Fruit fly (Drosophila melanogaster) whole organism, adult: ENCODE measurements around the gene RpL34a.

ENCODE experiments used
- CG11617 ChIP-seq: fragments of 200-800 bp; sonication (Bioruptor generic); optimal IDR thresholded peaks from 2 replicates; lab custom pipeline; 2017; ENCODE audit warnings: mild to moderate bottlenecking, missing biosample characterization, missing genetic modification reagents, missing genetic modification characterization
- CG12768 ChIP-seq: fragments of 200-800 bp; sonication (Bioruptor generic); optimal IDR thresholded peaks from 2 replicates; lab custom pipeline; 2017; ENCODE audit warnings: missing biosample characterization, missing genetic modification characterization, mild to moderate bottlenecking, moderate library complexity, missing genetic modification reagents
- CG14711 ChIP-seq: fragments of 200-800 bp; sonication (Bioruptor generic); optimal IDR thresholded peaks from 2 replicates; lab custom pipeline; 2018; ENCODE audit warnings: missing biosample characterization, mild to moderate bottlenecking, missing genetic modification characterization, moderate library complexity
- CG1620 ChIP-seq: fragments of 200-800 bp; sonication (Bioruptor generic); optimal IDR thresholded peaks from 2 replicates; lab custom pipeline; 2016; ENCODE audit warnings: missing biosample characterization, missing genetic modification characterization
- CG33017 ChIP-seq: fragments of 200-800 bp; sonication (Bioruptor generic); optimal IDR thresholded peaks from 2 replicates; lab custom pipeline; 2018; ENCODE audit warnings: missing biosample characterization, mild to moderate bottlenecking, missing genetic modification characterization, moderate library complexity
- CG5204 ChIP-seq: fragments of 200-800 bp; sonication (Bioruptor generic); optimal IDR thresholded peaks from 2 replicates; lab custom pipeline; 2016; ENCODE audit warnings: missing biosample characterization, missing genetic modification characterization
- CG7045 ChIP-seq: fragments of 200-800 bp; sonication (Bioruptor generic); optimal IDR thresholded peaks from 2 replicates; lab custom pipeline; 2017; ENCODE audit warnings: missing biosample characterization, mild to moderate bottlenecking, missing genetic modification characterization
- CG7101 ChIP-seq: fragments of 200-800 bp; sonication (Bioruptor generic); optimal IDR thresholded peaks from 2 replicates; lab custom pipeline; 2018; ENCODE audit warnings: missing biosample characterization, mild to moderate bottlenecking, missing genetic modification characterization, moderate library complexity
- Clk ChIP-seq: fragments of 200-800 bp; sonication (Bioruptor generic); optimal IDR thresholded peaks from 2 replicates; lab custom pipeline; 2017; ENCODE audit warnings: missing biosample characterization, missing genetic modification characterization
- Crg-1 ChIP-seq: fragments of 200-800 bp; sonication (Bioruptor generic); optimal IDR thresholded peaks from 2 replicates; lab custom pipeline; 2016; ENCODE audit warnings: missing biosample characterization, missing genetic modification characterization
- Hr96 ChIP-seq: fragments of 200-800 bp; sonication (Bioruptor generic); optimal IDR thresholded peaks from 2 replicates; lab custom pipeline; 2016; ENCODE audit warnings: missing biosample characterization, missing genetic modification characterization
- Mnt ChIP-seq: fragments of 200-800 bp; sonication (Bioruptor generic); optimal IDR thresholded peaks from 2 replicates; lab custom pipeline; 2016; ENCODE audit warnings: missing biosample characterization, mild to moderate bottlenecking, missing genetic modification characterization
- bab1 ChIP-seq: fragments of 200-800 bp; sonication (Bioruptor generic); optimal IDR thresholded peaks from 3 replicates; lab custom pipeline; 2019; ENCODE audit warnings: missing biosample characterization, mild to moderate bottlenecking, missing genetic modification characterization, moderate library complexity
- cic ChIP-seq: fragments of 200-800 bp; sonication (Bioruptor generic); optimal IDR thresholded peaks from 2 replicates; lab custom pipeline; 2017; ENCODE audit warnings: missing biosample characterization, mild to moderate bottlenecking, missing genetic modification characterization, moderate library complexity
- cnc ChIP-seq, 2 experiments: fragments of >200 bp; optimal IDR thresholded peaks; 2 replicates each; lab custom pipeline; 2017
- kay ChIP-seq: fragments of 200-800 bp; sonication (Bioruptor generic); peaks from one replicate; lab custom pipeline; 2016; ENCODE audit warnings: missing biosample characterization, missing genetic modification characterization, borderline replicate concordance
- ovo ChIP-seq: fragments of 200-800 bp; sonication (Bioruptor generic); optimal IDR thresholded peaks from 2 replicates; lab custom pipeline; 2016; ENCODE audit warnings: missing biosample characterization, missing genetic modification characterization
- pad ChIP-seq: fragments of 200-800 bp; sonication (Bioruptor generic); optimal IDR thresholded peaks from 3 replicates; lab custom pipeline; 2017; ENCODE audit warnings: missing biosample characterization, missing genetic modification characterization, mild to moderate bottlenecking, moderate library complexity, missing genetic modification reagents
- tj ChIP-seq: fragments of 200-800 bp; sonication (Bioruptor generic); optimal IDR thresholded peaks from 3 replicates; lab custom pipeline; 2017; ENCODE audit warnings: missing biosample characterization, mild to moderate bottlenecking, missing genetic modification characterization, moderate library complexity
- toe ChIP-seq: fragments of 200-800 bp; sonication (Bioruptor generic); optimal IDR thresholded peaks from 2 replicates; lab custom pipeline; 2016; ENCODE audit warnings: missing biosample characterization, missing genetic modification characterization

The RpL34a gene

dm6 chr3R:26012288-26012687 is 46.8 kb downstream of the RpL34a start:
- TF ChIP-seq CG7101 (tag; lab: Kevin White, UChicago): no peak
- no peak for TF ChIP-seq ovo
- TF ChIP-seq CG11617 (GFP tag; lab: Kevin White, UChicago): no peak
- no peak for TF ChIP-seq CG7045
- TF ChIP-seq CG5204: no peak
- no peak for TF ChIP-seq Clk (GFP tag; lab: Kevin White, UChicago)
- TF ChIP-seq bab1: no peak
- no peak for TF ChIP-seq CG12768
- no peak for TF ChIP-seq CG33017 (tag; lab: Kevin White, UChicago)
- TF ChIP-seq Hr96 (GFP tag; lab: Kevin White, UChicago): no peak
- no peak for TF ChIP-seq pad (GFP tag; lab: Kevin White, UChicago)
- TF ChIP-seq cic (GFP tag; lab: Kevin White, UChicago): no peak
- no peak for TF ChIP-seq cnc (optimal IDR thresholded peaks at IDR 0.05; lab: Kevin White, UChicago)
- no peak for TF ChIP-seq CG14711 (tag; lab: Kevin White, UChicago)
- TF ChIP-seq kay (GFP tag; lab: Kevin White, UChicago): no peak
- TF ChIP-seq toe (GFP tag; lab: Kevin White, UChicago): no peak
- no peak for TF ChIP-seq CG1620

dm6 chr3R:26011542-26011941 is 47.5 kb downstream of the RpL34a start:
- TF ChIP-seq CG5204: no peak
- TF ChIP-seq toe (GFP tag; lab: Kevin White, UChicago): no peak
- TF ChIP-seq CG33017 (tag; lab: Kevin White, UChicago): no peak
- no peak for TF ChIP-seq cic (GFP tag; lab: Kevin White, UChicago)

DNA sequence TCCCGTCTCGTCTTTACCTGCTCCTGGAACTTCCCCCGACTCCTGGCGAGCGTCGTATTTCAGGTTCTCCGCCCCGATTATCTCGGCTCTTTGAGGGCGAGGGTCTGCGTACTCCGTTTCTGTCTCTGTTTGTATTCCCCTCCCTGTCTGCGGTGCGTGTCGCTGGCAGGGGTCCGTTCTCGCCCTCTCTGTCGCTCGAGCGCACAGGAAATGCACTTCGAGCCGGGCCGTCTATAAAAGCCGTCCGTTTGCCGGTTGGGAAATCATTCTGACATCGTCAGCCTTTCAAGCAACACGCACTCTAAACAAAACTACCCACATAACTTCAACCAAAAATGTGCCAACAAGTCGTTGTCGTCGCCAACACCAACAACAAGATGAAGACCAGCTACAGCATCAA is 48.4 kb downstream of the RpL34a start:
- TF ChIP-seq CG11617 (GFP tag; lab: Kevin White, UChicago) (no peak), bab1 (no peak), CG33017 (tag; lab: Kevin White, UChicago) (no peak), Clk (GFP tag; lab: Kevin White, UChicago) (no peak), ovo (no peak), CG12768 (no peak), Hr96 (GFP tag; lab: Kevin White, UChicago) (no peak), cic (GFP tag; lab: Kevin White, UChicago) (no peak), cnc (optimal IDR thresholded peaks at IDR 0.05; lab: Kevin White, UChicago) (no peak), pad (GFP tag; lab: Kevin White, UChicago) (no peak), kay (GFP tag; lab: Kevin White, UChicago) (no peak), CG5204 (no peak), Crg-1 (no peak), CG7101 (tag; lab: Kevin White, UChicago) (no peak), tj (GFP tag; lab: Kevin White, UChicago) (no peak), toe (GFP tag; lab: Kevin White, UChicago) (no peak)

- TF ChIP-seq kay (GFP tag; lab: Kevin White, UChicago) (peak; percentile 21), cnc (optimal IDR thresholded peaks at IDR 0.05; lab: Kevin White, UChicago) (no peak), cic (GFP tag; lab: Kevin White, UChicago) (peak; percentile 26), Clk (GFP tag; lab: Kevin White, UChicago) (no peak), CG7045 (peak; percentile 39)
Observed at dm6 chr3R:26009766-26010414, 49.2 kb downstream of the RpL34a start.

- TF ChIP-seq CG7045 (no peak), CG5204 (no peak), pad (GFP tag; lab: Kevin White, UChicago) (no peak), CG33017 (tag; lab: Kevin White, UChicago) (no peak), Crg-1 (no peak), CG7101 (tag; lab: Kevin White, UChicago) (no peak), ovo (no peak), CG11617 (GFP tag; lab: Kevin White, UChicago) (no peak), bab1 (no peak), Hr96 (GFP tag; lab: Kevin White, UChicago) (no peak), Mnt (GFP tag; lab: Kevin White, UChicago) (no peak), CG14711 (tag; lab: Kevin White, UChicago) (no peak), cnc (optimal IDR thresholded peaks at IDR 0.05; lab: Kevin White, UChicago) (no peak), cic (GFP tag; lab: Kevin White, UChicago) (no peak), CG12768 (no peak), CG1620 (no peak), tj (GFP tag; lab: Kevin White, UChicago) (no peak), kay (GFP tag; lab: Kevin White, UChicago) (no peak)
Observed at dm6 chr3R:26008892-26009539, 50.1 kb downstream of the RpL34a start.
